Fruit fly (Drosophila melanogaster) S2 (cell line): ENCODE measurements around the gene CG6928.

Experiments
- CG8478 ChIP-seq: fragments of >200 bp; optimal IDR thresholded peaks from 2 replicates; lab custom pipeline; 2018
- CTCF ChIP-seq, 2 experiments: fragments of >200 bp; optimal IDR thresholded peaks; 2 replicates each; lab custom pipeline; 2018

DNA sequence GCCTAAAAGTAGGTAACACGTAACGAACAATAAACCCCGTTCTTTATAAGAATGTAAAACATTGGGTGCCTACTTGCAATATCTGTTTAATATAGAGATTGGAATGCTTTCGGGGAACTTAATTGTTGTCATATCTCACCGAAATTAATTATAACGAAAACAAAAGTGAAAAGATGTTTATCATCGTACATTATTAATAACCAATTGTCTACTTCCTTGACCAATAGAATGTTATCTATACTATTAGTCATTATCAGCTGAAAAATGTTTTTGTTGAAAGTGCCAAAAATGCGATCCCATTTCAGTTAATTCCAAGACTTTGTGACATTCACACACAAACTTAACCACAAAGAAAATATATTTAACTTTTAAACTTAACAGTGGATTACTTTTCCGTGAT, 49.2 kb upstream of the CG6928 start, which contains the start of gene CG7248:
- TF ChIP-seq CTCF (optimal IDR thresholded peaks at IDR 0.05; lab: Kevin White, UChicago) (no peak), CG8478 (no peak)
